Worm (Caenorhabditis elegans) whole organism, L4/young adult: ENCODE data around the gene str-82.

Source experiments
- W03F9.2 ChIP-seq: fragments of 150-350 bp; optimal IDR thresholded peaks from 2 replicates; lab custom pipeline; 2014; ENCODE audit warnings: missing biosample characterization, missing genetic modification characterization
- dao-5 ChIP-seq: sonication (generic microtip); optimal IDR thresholded peaks from 2 replicates; lab custom pipeline; 2016; ENCODE audit warnings: missing genotype, missing genetic modification characterization, moderate library complexity, missing compliant biosample characterization
- him-1 ChIP-seq: sonication (generic microtip); optimal IDR thresholded peaks from 2 replicates; lab custom pipeline; 2016; ENCODE audit warnings: missing genotype, missing genetic modification reagents, missing genetic modification characterization, missing compliant biosample characterization

ce11 chrV:3979053-3979452 is 4.6 kb downstream of the str-82 start, which contains the start of gene nlp-34:
- TF ChIP-seq W03F9.2 (tag; lab: Kevin White, UChicago) (no peak), dao-5 (tag; lab: Kevin White, UChicago) (no peak), him-1 (tag; lab: Kevin White, UChicago) (no peak)
